Fruit fly (Drosophila melanogaster) whole organism, embryonic: Measurements from ENCODE around the gene aln.

Source experiments
- Bgb ChIP-seq: fragments of 200-800 bp; sonication (Bioruptor generic); IDR thresholded peaks from 2 replicates; pipeline ENCODE4 v1.3.6; 2022; ENCODE audit warnings: missing biosample characterization, missing genetic modification characterization; ENCODE audit not compliant: partially characterized antibody
- CG10959 ChIP-seq: fragments of 200-800 bp; sonication (Bioruptor generic); IDR thresholded peaks from 2 replicates; pipeline ENCODE4 v1.3.6; 2022; ENCODE audit warnings: missing biosample characterization, missing genetic modification characterization
- CG12219 ChIP-seq: fragments of 200-800 bp; sonication (Bioruptor generic); optimal IDR thresholded peaks from 3 replicates; lab custom pipeline; 2018; ENCODE audit warnings: missing biosample characterization, mild to moderate bottlenecking, missing genetic modification characterization
- CG12236 ChIP-seq: fragments of 200-800 bp; sonication (Bioruptor generic); optimal IDR thresholded peaks from 2 replicates; lab custom pipeline; 2016; ENCODE audit warnings: missing biosample characterization, missing genetic modification characterization
- CG13123 ChIP-seq: fragments of 200-800 bp; sonication (Bioruptor generic); optimal IDR thresholded peaks from 2 replicates; lab custom pipeline; 2016; ENCODE audit warnings: missing biosample characterization, missing genetic modification characterization
- CG14710 ChIP-seq: fragments of 200-800 bp; sonication (Bioruptor generic); optimal IDR thresholded peaks from 3 replicates; lab custom pipeline; 2019; ENCODE audit warnings: missing biosample characterization, mild to moderate bottlenecking, missing genetic modification characterization, moderate library complexity
- CG15514 ChIP-seq: fragments of 200-800 bp; sonication (Bioruptor generic); optimal IDR thresholded peaks from 3 replicates; lab custom pipeline; 2017; ENCODE audit warnings: missing biosample characterization, missing genetic modification characterization, mild to moderate bottlenecking, moderate library complexity, missing genetic modification reagents
- CG1602 ChIP-seq: fragments of 200-800 bp; sonication (Bioruptor generic); optimal IDR thresholded peaks from 3 replicates; lab custom pipeline; 2016; ENCODE audit warnings: missing biosample characterization, missing genetic modification characterization
- CG16779 ChIP-seq: fragments of 200-800 bp; sonication (Bioruptor generic); IDR thresholded peaks from 2 replicates; pipeline ENCODE4 v1.3.6; 2022; ENCODE audit warnings: missing biosample characterization, missing genetic modification characterization
- CG17568 ChIP-seq: fragments of 200-800 bp; sonication (Bioruptor generic); optimal IDR thresholded peaks from 2 replicates; lab custom pipeline; 2018; ENCODE audit warnings: missing biosample characterization, mild to moderate bottlenecking, missing genetic modification characterization, moderate library complexity
- CG1832 ChIP-seq: fragments of 200-800 bp; sonication (Bioruptor generic); optimal IDR thresholded peaks from 2 replicates; lab custom pipeline; 2017; ENCODE audit warnings: missing biosample characterization, mild to moderate bottlenecking, missing genetic modification characterization, inconsistent platforms
- CG18764 ChIP-seq: fragments of 200-800 bp; sonication (Bioruptor generic); optimal IDR thresholded peaks from 3 replicates; lab custom pipeline; 2016; ENCODE audit warnings: missing biosample characterization, missing genetic modification characterization
- CG30020 ChIP-seq: fragments of 200-800 bp; optimal IDR thresholded peaks from 2 replicates; lab custom pipeline; 2019; ENCODE audit warnings: missing biosample characterization, mild to moderate bottlenecking, missing genetic modification characterization, moderate library complexity
- CG3065 ChIP-seq: fragments of 200-800 bp; sonication (Bioruptor generic); optimal IDR thresholded peaks from 2 replicates; lab custom pipeline; 2016; ENCODE audit warnings: missing biosample characterization, missing genetic modification characterization
- CG4328 ChIP-seq: fragments of 200-800 bp; sonication (Bioruptor generic); optimal IDR thresholded peaks from 3 replicates; lab custom pipeline; 2017; ENCODE audit warnings: missing biosample characterization, missing genetic modification reagents, missing genetic modification characterization
- CG4617 ChIP-seq: fragments of 200-800 bp; sonication (Bioruptor generic); optimal IDR thresholded peaks from 3 replicates; lab custom pipeline; 2016; ENCODE audit warnings: missing biosample characterization, missing genetic modification characterization, borderline replicate concordance
- CG5180 ChIP-seq: fragments of 200-800 bp; sonication (Bioruptor generic); optimal IDR thresholded peaks from 3 replicates; lab custom pipeline; 2017; ENCODE audit warnings: missing biosample characterization, missing genetic modification characterization, mild to moderate bottlenecking, moderate library complexity, missing genetic modification reagents
- CG7745 ChIP-seq: fragments of 200-800 bp; sonication (Bioruptor generic); optimal IDR thresholded peaks from 2 replicates; lab custom pipeline; 2018; ENCODE audit warnings: missing biosample characterization, mild to moderate bottlenecking, missing genetic modification characterization, moderate library complexity
- CG9727 ChIP-seq: fragments of 200-800 bp; sonication (Bioruptor generic); optimal IDR thresholded peaks from 3 replicates; lab custom pipeline; 2017; ENCODE audit warnings: missing biosample characterization, mild to moderate bottlenecking, missing genetic modification characterization
- CG9932 ChIP-seq: fragments of 200-800 bp; sonication (Bioruptor generic); IDR thresholded peaks from 2 replicates; pipeline ENCODE4 v1.3.6; 2022; ENCODE audit warnings: missing biosample characterization, missing genetic modification characterization
- Drgx ChIP-seq: fragments of 200-800 bp; sonication (Bioruptor generic); IDR thresholded peaks from 2 replicates; pipeline ENCODE4 v1.3.6; 2022; ENCODE audit warnings: missing biosample characterization, missing genetic modification characterization
- E2f1 ChIP-seq: fragments of 200-800 bp; sonication (Bioruptor generic); IDR thresholded peaks from 2 replicates; pipeline ENCODE4 v1.3.6; 2022; ENCODE audit warnings: missing biosample characterization, missing genetic modification characterization
- Eip74EF ChIP-seq, 2 experiments: fragments of 200-800 bp in 1 of 2; fragments of >200 bp in 1 of 2; sonication (Bioruptor generic) in 1 of 2; optimal IDR thresholded peaks; 2 replicates each; lab custom pipeline; 2017 to 2019; ENCODE audit warnings: missing biosample characterization in 2 of 2, missing genetic modification characterization in 2 of 2, mild to moderate bottlenecking in 1 of 2, moderate library complexity in 1 of 2
- Elba2 ChIP-seq: fragments of 200-800 bp; sonication (Bioruptor generic); optimal IDR thresholded peaks from 3 replicates; lab custom pipeline; 2016; ENCODE audit warnings: missing biosample characterization, missing genetic modification characterization
- HLH4C ChIP-seq: fragments of 200-800 bp; sonication (Bioruptor generic); IDR thresholded peaks from 3 replicates; pipeline ENCODE4 v1.3.6; 2022; ENCODE audit warnings: missing biosample characterization, missing genetic modification characterization; ENCODE audit not compliant: partially characterized antibody
- HLH54F ChIP-seq: fragments of 200-800 bp; sonication (Bioruptor generic); optimal IDR thresholded peaks from 3 replicates; lab custom pipeline; 2016; ENCODE audit warnings: missing biosample characterization, missing genetic modification characterization
- Hand ChIP-seq: fragments of 200-800 bp; sonication (Bioruptor generic); optimal IDR thresholded peaks from 2 replicates; lab custom pipeline; 2017; ENCODE audit warnings: mild to moderate bottlenecking, missing biosample characterization, missing genetic modification reagents, missing genetic modification characterization
- Hmr ChIP-seq: fragments of 200-800 bp; sonication (Bioruptor generic); optimal IDR thresholded peaks from 3 replicates; lab custom pipeline; 2017; ENCODE audit warnings: mild to moderate bottlenecking, missing biosample characterization, missing genetic modification reagents, missing genetic modification characterization
- Hr51 ChIP-seq, 2 experiments: fragments of 200-800 bp; sonication (Bioruptor generic); optimal IDR thresholded peaks; 2 replicates in 1 of 2; 3 replicates in 1 of 2; lab custom pipeline; 2016 to 2018; ENCODE audit warnings: missing biosample characterization in 2 of 2, missing genetic modification characterization in 2 of 2, mild to moderate bottlenecking in 1 of 2, moderate library complexity in 1 of 2
- Lpt ChIP-seq: fragments of >200 bp; optimal IDR thresholded peaks from 2 replicates; lab custom pipeline; 2018; ENCODE audit warnings: missing biosample characterization, missing genetic modification characterization
- Nf-YA ChIP-seq: fragments of 200-800 bp; sonication (Bioruptor generic); IDR thresholded peaks from 2 replicates; pipeline ENCODE4 v1.3.6; 2022; ENCODE audit warnings: missing biosample characterization, missing genetic modification characterization
- Oaz ChIP-seq: fragments of 200-800 bp; sonication (Bioruptor generic); IDR thresholded peaks from 2 replicates; pipeline ENCODE4 v1.3.6; 2022; ENCODE audit warnings: missing biosample characterization, missing genetic modification characterization
- Opbp ChIP-seq: fragments of 200-800 bp; sonication (Bioruptor generic); IDR thresholded peaks from 3 replicates; pipeline ENCODE4 v1.3.6; 2022; ENCODE audit warnings: missing biosample characterization, missing genetic modification characterization; ENCODE audit not compliant: partially characterized antibody
- az2 ChIP-seq: fragments of 200-800 bp; sonication (Bioruptor generic); optimal IDR thresholded peaks from 3 replicates; lab custom pipeline; 2016; ENCODE audit warnings: missing biosample characterization, missing genetic modification characterization
- caup ChIP-seq: fragments of 200-800 bp; sonication (Bioruptor generic); optimal IDR thresholded peaks from 3 replicates; lab custom pipeline; 2017; ENCODE audit warnings: missing biosample characterization, mild to moderate bottlenecking, missing genetic modification characterization, moderate library complexity; ENCODE audit not compliant: severe bottlenecking
- croc ChIP-seq: fragments of 200-800 bp; sonication (Bioruptor generic); conservative IDR thresholded peaks from 3 replicates; pipeline ENCODE4 v1.3.6; 2022; ENCODE audit warnings: missing biosample characterization, missing genetic modification characterization
- dmrt11E ChIP-seq: fragments of 200-800 bp; sonication (Bioruptor generic); optimal IDR thresholded peaks from 3 replicates; lab custom pipeline; 2018; ENCODE audit warnings: missing biosample characterization, mild to moderate bottlenecking, missing genetic modification characterization, moderate library complexity
- fru ChIP-seq: fragments of >200 bp; optimal IDR thresholded peaks from 2 replicates; lab custom pipeline; 2017
- fu2 ChIP-seq: fragments of 200-800 bp; sonication (Bioruptor generic); optimal IDR thresholded peaks from 2 replicates; lab custom pipeline; 2016; ENCODE audit warnings: missing biosample characterization, missing genetic modification characterization
- gce ChIP-seq: fragments of 200-800 bp; sonication (Bioruptor generic); IDR thresholded peaks from 3 replicates; pipeline ENCODE4 v1.3.6; 2022; ENCODE audit warnings: missing biosample characterization, missing genetic modification characterization
- gt ChIP-seq: fragments of 200-800 bp; sonication (Bioruptor generic); IDR thresholded peaks from 2 replicates; pipeline ENCODE4 v1.3.6; 2022; ENCODE audit warnings: missing biosample characterization, missing genetic modification characterization
- hbn ChIP-seq: fragments of 200-800 bp; sonication (Bioruptor generic); IDR thresholded peaks from 2 replicates; pipeline ENCODE4 v1.3.6; 2022; ENCODE audit warnings: missing biosample characterization, missing genetic modification characterization; ENCODE audit not compliant: partially characterized antibody
- lilli ChIP-seq: fragments of 200-800 bp; sonication (Bioruptor generic); optimal IDR thresholded peaks from 3 replicates; lab custom pipeline; 2016; ENCODE audit warnings: missing biosample characterization, missing genetic modification characterization
- lov ChIP-seq, 2 experiments: fragments of 200-800 bp in 1 of 2; fragments of >200 bp in 1 of 2; sonication (Bioruptor generic) in 1 of 2; IDR thresholded peaks in 1 of 2; optimal IDR thresholded peaks in 1 of 2; 2 replicates in 1 of 2; 3 replicates in 1 of 2; pipeline versions ENCODE4 v1.3.6 to Lab custom; 2017 to 2022; ENCODE audit warnings: missing biosample characterization in 1 of 2, missing genetic modification characterization in 1 of 2
- pita ChIP-seq: fragments of 200-800 bp; sonication (Bioruptor generic); optimal IDR thresholded peaks from 2 replicates; lab custom pipeline; 2017; ENCODE audit warnings: missing biosample characterization, mild to moderate bottlenecking, missing genetic modification characterization
- sima ChIP-seq: fragments of 200-800 bp; sonication (Bioruptor generic); optimal IDR thresholded peaks from 2 replicates; lab custom pipeline; 2016; ENCODE audit warnings: missing biosample characterization, missing genetic modification characterization
- stwl ChIP-seq: fragments of 200-800 bp; sonication (Bioruptor generic); optimal IDR thresholded peaks from 3 replicates; lab custom pipeline; 2018; ENCODE audit warnings: missing biosample characterization, mild to moderate bottlenecking, missing genetic modification characterization, moderate library complexity
- tx ChIP-seq: fragments of 200-800 bp; sonication (Bioruptor generic); optimal IDR thresholded peaks from 2 replicates; lab custom pipeline; 2016; ENCODE audit warnings: missing biosample characterization, missing genetic modification characterization
- vfl ChIP-seq: fragments of 200-800 bp; sonication (Bioruptor generic); optimal IDR thresholded peaks from 2 replicates; lab custom pipeline; 2016; ENCODE audit warnings: missing biosample characterization, missing genetic modification characterization
- vvl ChIP-seq: fragments of 200-800 bp; sonication (Bioruptor generic); IDR thresholded peaks from 2 replicates; pipeline ENCODE4 v1.3.6; 2022; ENCODE audit warnings: missing biosample characterization, missing genetic modification characterization

The aln gene

DNA sequence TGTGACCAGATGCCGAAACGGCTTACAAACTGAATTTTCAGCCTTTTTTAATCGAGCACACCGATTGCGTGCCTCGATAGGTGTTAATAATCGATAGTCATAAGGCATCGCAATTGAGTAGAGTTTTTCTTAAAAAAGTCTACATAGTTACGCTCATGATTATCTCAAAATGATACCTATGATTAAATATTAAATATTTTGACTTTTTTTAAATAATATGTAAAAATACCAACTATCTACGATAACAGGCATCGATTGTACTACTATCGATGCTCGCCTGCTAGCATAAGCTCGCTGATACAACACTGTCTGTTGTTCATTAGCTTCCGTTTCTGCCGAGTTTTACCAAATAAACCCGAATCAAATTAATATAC is 41.1 kb downstream of the aln start (continued):
- no peak for TF ChIP-seq CG1602 (GFP tag; lab: Kevin White, UChicago)
- TF ChIP-seq CG1832 (GFP tag; lab: Kevin White, UChicago): no peak
- no peak for TF ChIP-seq tx (GFP tag; lab: Kevin White, UChicago)
- no peak for TF ChIP-seq CG17568
- TF ChIP-seq stwl: peak; percentile 89
- peak; percentile 68 for TF ChIP-seq CG14710 (tag; lab: Kevin White, UChicago)
- TF ChIP-seq CG16779 (GFP tag; lab: Robert Waterston, UW): no peak
- no peak for TF ChIP-seq CG13123 (GFP tag; lab: Kevin White, UChicago)
- peak in 1 of 2 experiments; percentile 7 for TF ChIP-seq Hr51 (GFP tag; optimal IDR thresholded peaks at IDR 0.05; lab: Kevin White, UChicago)
- no peak for TF ChIP-seq Hand (GFP tag; lab: Kevin White, UChicago)
- TF ChIP-seq az2 (GFP tag; lab: Kevin White, UChicago): no peak
- TF ChIP-seq CG9932 (GFP tag; lab: Robert Waterston, UW): peak; percentile 66
- TF ChIP-seq E2f1 (GFP tag; lab: Robert Waterston, UW): peak; percentile 36; the same call in 1 of the 2 replicates
- no peak for TF ChIP-seq Lpt
- no peak for TF ChIP-seq Eip74EF (GFP tag; optimal IDR thresholded peaks at IDR 0.05; lab: Kevin White, UChicago)
- peak; percentile 69 for TF ChIP-seq Hmr (GFP tag; lab: Kevin White, UChicago)
- no peak for TF ChIP-seq CG7745 (tag; lab: Kevin White, UChicago)
- peak; percentile 21 for TF ChIP-seq CG9727 (GFP tag; lab: Kevin White, UChicago)
- no peak for TF ChIP-seq sima
- no peak; the same call in 1 of the 2 replicates for TF ChIP-seq Bgb (GFP tag; lab: Robert Waterston, UW)
- peak; percentile 20 for TF ChIP-seq CG5180 (GFP tag; lab: Kevin White, UChicago)
- no peak for TF ChIP-seq CG10959 (GFP tag; lab: Robert Waterston, UW)
- TF ChIP-seq CG18764 (GFP tag; lab: Kevin White, UChicago): no peak
- no peak for TF ChIP-seq pita (GFP tag; lab: Kevin White, UChicago)
- TF ChIP-seq CG12236 (GFP tag; lab: Kevin White, UChicago): no peak
- TF ChIP-seq Oaz (GFP tag; lab: Robert Waterston, UW): no peak
- peak; percentile 67 for TF ChIP-seq caup (GFP tag; lab: Kevin White, UChicago)
- no peak for TF ChIP-seq vfl (GFP tag; lab: Kevin White, UChicago)
- TF ChIP-seq gce (GFP tag; lab: Robert Waterston, UW): no peak; the same call in 2 of the 3 replicates
- no peak for TF ChIP-seq CG30020
- TF ChIP-seq lov (optimal IDR thresholded peaks at IDR 0.05; lab: Kevin White, UChicago): no peak
- TF ChIP-seq lov (GFP tag; IDR thresholded peaks at IDR 0.05; lab: Robert Waterston, UW): no peak
- TF ChIP-seq Elba2 (GFP tag; lab: Kevin White, UChicago): peak; percentile 36
- no peak for TF ChIP-seq CG3065
- TF ChIP-seq gt: no peak
- peak; percentile 73 for TF ChIP-seq Opbp
- peak; percentile 36 for TF ChIP-seq CG4617 (GFP tag; lab: Kevin White, UChicago)
- peak; percentile 95 for TF ChIP-seq HLH4C (GFP tag; lab: Robert Waterston, UW)
- no peak for TF ChIP-seq Drgx (GFP tag; lab: Robert Waterston, UW)
- peak; percentile 15; the same call in 1 of the 3 replicates for TF ChIP-seq croc (GFP tag; lab: Robert Waterston, UW)
- peak; percentile 59 for TF ChIP-seq CG15514 (GFP tag; lab: Kevin White, UChicago)
- TF ChIP-seq fru (lab: Kevin White, UChicago): no peak
- no peak for TF ChIP-seq lilli
- peak; percentile 54 for TF ChIP-seq vvl (GFP tag; lab: Robert Waterston, UW)
- TF ChIP-seq hbn (GFP tag; lab: Robert Waterston, UW): peak; percentile 79
- peak; percentile 51 for TF ChIP-seq CG12219 (GFP tag; lab: Kevin White, UChicago)
- no peak for TF ChIP-seq Nf-YA (GFP tag; lab: Robert Waterston, UW)
- TF ChIP-seq HLH54F (GFP tag; lab: Kevin White, UChicago): no peak
- TF ChIP-seq dmrt11E (tag; lab: Kevin White, UChicago): peak; percentile 30
- TF ChIP-seq CG4328 (GFP tag; lab: Kevin White, UChicago): peak; percentile 59
- no peak for TF ChIP-seq fu2 (GFP tag; lab: Kevin White, UChicago)
